Fruit fly (Drosophila melanogaster): Measurements from ENCODE around the gene CG31327.

Gene CG31327

dm6 chr3R:14160178-14160577 lies at the start of gene CG31327:
TSS of gene CG31327 (minus strand) at chr3R:14160278.
- TF ChIP-seq Dll (optimal IDR thresholded peaks at IDR 0.05): no peak
- TF ChIP-seq CG8478 (optimal IDR thresholded peaks at IDR 0.05): no peak

dm6 chr3R:14162176-14162759 lies 2.2 kb upstream of the CG31327 start, which contains the start of gene CG3199:
TSS of gene CG3199 (plus strand) at chr3R:14162709.
- TF ChIP-seq psq (optimal IDR thresholded peaks at IDR 0.05) (no peak), pan (optimal IDR thresholded peaks at IDR 0.05) (no peak), CG8478 (optimal IDR thresholded peaks at IDR 0.05) (no peak), usp (GFP tag; optimal IDR thresholded peaks at IDR 0.05) (no peak), Dll (optimal IDR thresholded peaks at IDR 0.05) (no peak), EcR (GFP tag; optimal IDR thresholded peaks at IDR 0.05) (no peak)

DNA sequence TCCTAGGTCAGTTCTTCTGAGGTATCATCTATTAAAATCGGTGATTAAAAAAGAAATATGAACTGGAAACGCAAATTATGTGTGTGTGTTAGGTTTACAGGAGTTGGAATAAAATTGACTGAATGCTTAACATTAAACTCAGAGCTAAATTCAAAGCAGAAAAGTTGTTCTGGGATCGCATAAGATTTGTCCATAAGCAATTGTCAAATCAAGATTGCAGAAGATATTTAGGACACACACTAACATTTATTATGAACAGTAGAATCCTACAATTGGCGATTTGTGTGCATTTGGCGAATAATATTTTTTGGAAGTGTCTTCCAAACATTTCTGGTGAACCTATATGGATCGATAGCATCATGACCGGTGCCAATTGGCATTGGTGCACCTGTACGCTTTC lies 2.7 kb downstream of the CG31327 start, which contains the start of gene CG31533:
TSS of gene CG31533 (minus strand) at position 101 of the 400 bp plus-strand sequence.
- TF ChIP-seq CG8478 (optimal IDR thresholded peaks at IDR 0.05) (no peak), EcR (GFP tag; optimal IDR thresholded peaks at IDR 0.05) (no peak), usp (GFP tag; optimal IDR thresholded peaks at IDR 0.05) (no peak), psq (optimal IDR thresholded peaks at IDR 0.05) (no peak), Dll (optimal IDR thresholded peaks at IDR 0.05) (no peak), pan (optimal IDR thresholded peaks at IDR 0.05) (no peak)

DNA sequence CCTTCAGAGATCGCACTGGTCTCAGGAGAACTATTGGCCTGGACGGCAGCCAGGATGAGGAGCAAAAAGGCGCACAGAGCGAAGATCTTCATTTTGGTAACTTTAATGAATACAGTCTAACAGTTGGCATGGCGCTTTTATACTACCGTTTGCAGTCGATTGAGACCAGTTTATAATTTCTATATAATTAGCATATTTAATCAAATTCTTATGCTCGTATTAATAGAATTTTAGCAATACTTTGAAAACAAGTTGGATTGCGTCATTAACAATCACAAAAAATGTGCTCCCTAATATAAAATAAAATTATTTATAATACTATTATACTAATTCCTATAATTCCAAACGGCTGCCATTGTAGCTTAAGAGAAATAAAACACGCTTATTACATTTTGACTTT lies 5.7 kb downstream of the CG31327 start, which contains the start of gene CG44215:
TSS of gene CG44215 (minus strand) at position 101 of the 400 bp plus-strand sequence.
- TF ChIP-seq CG8478 (optimal IDR thresholded peaks at IDR 0.05) (no peak), Dll (optimal IDR thresholded peaks at IDR 0.05) (no peak), pan (optimal IDR thresholded peaks at IDR 0.05) (no peak), EcR (GFP tag; optimal IDR thresholded peaks at IDR 0.05) (no peak), usp (GFP tag; optimal IDR thresholded peaks at IDR 0.05) (no peak), psq (optimal IDR thresholded peaks at IDR 0.05) (no peak)

DNA sequence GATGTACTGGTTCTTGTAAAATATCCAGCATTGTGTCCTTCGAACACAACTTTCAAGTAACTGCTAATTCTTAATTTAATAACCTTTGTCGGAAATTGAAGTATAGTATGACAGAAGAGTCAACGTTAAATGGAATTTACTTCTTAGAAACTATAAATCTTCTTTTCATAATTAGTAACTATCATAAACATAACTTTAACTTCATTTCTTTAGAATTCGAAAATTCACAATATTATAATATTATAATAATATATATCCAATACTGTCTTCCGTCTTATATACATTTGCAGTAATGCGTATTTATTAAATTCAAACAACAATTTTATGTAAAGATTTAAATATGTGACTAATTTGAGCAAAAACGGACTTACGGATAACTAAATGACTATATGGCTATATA lies 6.3 kb downstream of the CG31327 start, which contains the start of gene Recs1:
TSS of gene Recs1 (minus strand) at position 101 of the 400 bp plus-strand sequence.
- TF ChIP-seq usp (GFP tag; optimal IDR thresholded peaks at IDR 0.05) (no peak), CG8478 (optimal IDR thresholded peaks at IDR 0.05) (no peak), pan (optimal IDR thresholded peaks at IDR 0.05) (no peak), psq (optimal IDR thresholded peaks at IDR 0.05) (no peak), Dll (optimal IDR thresholded peaks at IDR 0.05) (no peak), EcR (GFP tag; optimal IDR thresholded peaks at IDR 0.05) (no peak)

- TF ChIP-seq CG8478 (optimal IDR thresholded peaks at IDR 0.05) (no peak), usp (GFP tag; optimal IDR thresholded peaks at IDR 0.05) (no peak), EcR (GFP tag; optimal IDR thresholded peaks at IDR 0.05) (no peak)
These were observed 7.5 kb downstream of the CG31327 start, which contains the start of gene CG42500 for dm6 chr3R:14152550-14152949. TSS of gene CG42500 (minus strand) at chr3R:14152650.

DNA sequence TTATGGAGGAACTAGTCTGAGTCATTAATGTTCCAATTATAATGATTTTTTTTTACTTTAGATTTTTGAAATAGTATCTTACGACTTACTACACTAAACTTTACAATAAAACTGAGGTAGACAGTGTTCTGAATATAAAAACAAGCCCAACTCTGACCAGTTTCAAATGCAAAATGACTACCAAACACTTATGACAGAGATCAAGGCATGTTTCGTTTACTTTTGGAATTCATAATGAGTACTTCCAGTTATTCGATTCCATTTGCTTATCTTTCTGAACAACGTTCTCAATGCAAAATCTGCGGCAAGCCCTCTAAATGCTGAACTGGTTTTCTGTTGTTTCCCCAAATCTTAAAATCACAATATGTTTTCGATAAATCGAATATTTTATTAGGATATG lies 8.2 kb downstream of the CG31327 start, which contains the start of gene CG14355:
TSS of gene CG14355 (minus strand) at position 101 of the 400 bp plus-strand sequence.
- TF ChIP-seq Dll (optimal IDR thresholded peaks at IDR 0.05) (no peak), EcR (GFP tag; optimal IDR thresholded peaks at IDR 0.05) (no peak), usp (GFP tag; optimal IDR thresholded peaks at IDR 0.05) (no peak), pan (optimal IDR thresholded peaks at IDR 0.05) (no peak)

DNA sequence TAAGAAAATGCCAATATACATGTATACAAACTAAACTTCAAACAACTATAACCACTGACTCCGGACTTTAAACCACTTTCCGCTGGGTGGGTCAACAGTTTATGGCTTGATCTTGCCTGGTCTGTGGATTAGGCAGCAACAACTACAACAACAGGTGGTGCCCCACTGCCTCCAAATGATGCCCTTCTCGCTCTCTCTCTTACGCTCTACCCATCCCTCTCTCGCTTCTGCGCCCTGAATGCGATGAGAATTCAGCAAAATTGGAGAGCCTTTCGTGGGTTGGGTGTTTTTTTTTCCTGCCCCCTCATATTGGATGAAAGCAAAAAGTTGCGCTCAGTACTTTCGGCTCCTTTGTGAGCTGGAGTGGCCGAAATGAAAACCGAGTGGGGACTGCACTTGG lies 19.2 kb downstream of the CG31327 start:
- no peak for TF ChIP-seq psq (optimal IDR thresholded peaks at IDR 0.05)
- TF ChIP-seq CG8478 (optimal IDR thresholded peaks at IDR 0.05): no peak
- no peak for TF ChIP-seq Dll (optimal IDR thresholded peaks at IDR 0.05)
- no peak for TF ChIP-seq usp (GFP tag; optimal IDR thresholded peaks at IDR 0.05)
- no peak for TF ChIP-seq pan (optimal IDR thresholded peaks at IDR 0.05)
- no peak for TF ChIP-seq EcR (GFP tag; optimal IDR thresholded peaks at IDR 0.05)

- TF ChIP-seq Dll (optimal IDR thresholded peaks at IDR 0.05) (no peak), CG8478 (optimal IDR thresholded peaks at IDR 0.05) (no peak)
These were observed 28.1 kb downstream of the CG31327 start, which contains the start of gene CG14356 for dm6 chr3R:14131972-14132371. TSS of gene CG14356 (minus strand) at chr3R:14132072.

- TF ChIP-seq psq (optimal IDR thresholded peaks at IDR 0.05) (no peak), usp (GFP tag; optimal IDR thresholded peaks at IDR 0.05) (no peak), EcR (GFP tag; optimal IDR thresholded peaks at IDR 0.05) (no peak), CG8478 (optimal IDR thresholded peaks at IDR 0.05) (no peak), pan (optimal IDR thresholded peaks at IDR 0.05) (no peak), Dll (optimal IDR thresholded peaks at IDR 0.05) (no peak)
These were observed 34.5 kb downstream of the CG31327 start, which contains the start of the genes 140up and Polr2B for dm6 chr3R:14125479-14126121. TSS of gene 140up (minus strand) at chr3R:14125548. TSS of gene Polr2B (plus strand) at chr3R:14125791.

DNA sequence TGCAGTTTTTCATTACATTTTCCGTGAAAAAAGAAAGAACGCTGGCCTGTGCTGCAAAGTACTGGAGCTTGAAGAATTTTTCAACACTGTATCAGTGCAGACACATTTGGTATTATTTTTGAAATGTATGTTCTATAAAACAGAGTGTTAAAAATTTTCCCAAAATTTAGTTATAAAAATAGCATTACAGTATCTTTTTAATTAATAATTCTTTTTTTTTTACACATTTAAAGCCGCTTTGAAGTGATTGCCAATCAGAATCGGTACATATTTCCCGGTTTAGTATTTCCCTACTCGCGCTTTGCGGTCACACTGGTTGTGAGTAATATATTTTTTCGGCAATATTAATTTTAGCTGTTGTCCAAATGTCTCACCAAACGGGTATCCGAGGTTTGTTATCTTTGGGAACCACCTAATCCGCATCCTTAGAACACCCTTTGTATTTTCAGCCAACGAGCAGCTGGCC lies 37.7 kb downstream of the CG31327 start, which contains the start of the genes Abi and twf:
TSS of gene Abi (minus strand) at position 74 of the 466 bp plus-strand sequence.
TSS of gene twf (plus strand) at position 308 of the 466 bp plus-strand sequence.
- TF ChIP-seq CG8478 (optimal IDR thresholded peaks at IDR 0.05): no peak
- TF ChIP-seq Dll (optimal IDR thresholded peaks at IDR 0.05): no peak
- no peak for TF ChIP-seq pan (optimal IDR thresholded peaks at IDR 0.05)

DNA sequence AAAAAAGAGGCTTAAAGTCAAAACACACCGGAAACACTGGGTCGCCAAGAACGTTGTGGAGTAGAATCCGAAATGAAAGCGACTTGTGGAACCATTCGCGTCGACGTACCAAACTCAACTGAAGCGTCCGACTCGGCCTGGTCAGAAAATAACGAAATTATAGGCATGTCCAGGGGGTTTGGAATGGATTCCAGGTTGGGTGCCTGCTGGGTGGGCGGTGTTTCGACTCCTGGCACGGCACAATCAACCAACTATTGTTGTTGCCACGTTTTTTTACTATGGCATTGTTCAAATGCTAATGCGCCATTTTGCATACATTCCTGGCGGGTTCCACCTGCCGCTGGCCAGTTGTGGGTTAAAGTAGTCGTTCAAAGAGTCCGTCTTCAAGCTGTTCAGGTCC lies 41.7 kb downstream of the CG31327 start, which contains the start of gene Kif19A:
TSS of gene Kif19A (minus strand) at position 101 of the 400 bp plus-strand sequence.
- TF ChIP-seq EcR (GFP tag; optimal IDR thresholded peaks at IDR 0.05): no peak
- TF ChIP-seq Dll (optimal IDR thresholded peaks at IDR 0.05): no peak
- TF ChIP-seq CG8478 (optimal IDR thresholded peaks at IDR 0.05): no peak
- no peak for TF ChIP-seq psq (optimal IDR thresholded peaks at IDR 0.05)
- no peak for TF ChIP-seq usp (GFP tag; optimal IDR thresholded peaks at IDR 0.05)
- no peak for TF ChIP-seq pan (optimal IDR thresholded peaks at IDR 0.05)

Measured in whole organism.